Worm (Caenorhabditis elegans) whole organism, young adult: ENCODE results near the gene unc-61.

Source experiments
- B0261.1 ChIP-seq: sonication (generic microtip); optimal IDR thresholded peaks from 2 replicates; lab custom pipeline; 2016; ENCODE audit warnings: mild to moderate bottlenecking, missing genetic modification characterization, moderate library complexity, missing compliant biosample characterization
- F37B4.10 ChIP-seq: fragments of 200-800 bp; sonication (Bioruptor generic); IDR thresholded peaks from 2 replicates; pipeline ENCODE4 v1.3.6; 2022; ENCODE audit warnings: missing genetic modification characterization, missing compliant biosample characterization
- ama-1 ChIP-seq, 3 experiments: fragments of 150-350 bp in 1 of 3; sonication (generic microtip) in 2 of 3; optimal IDR thresholded peaks; 2 replicates each; lab custom pipeline; 2014 to 2018; ENCODE audit warnings: missing biosample characterization in 2 of 3, missing genetic modification characterization in 2 of 3, missing genetic modification reagents in 2 of 3
- aptf-3 ChIP-seq: fragments of 200-800 bp; sonication (Bioruptor generic); IDR thresholded peaks from 2 replicates; pipeline ENCODE4 v1.3.6; 2022; ENCODE audit warnings: missing genetic modification characterization, missing compliant biosample characterization
- bed-2 ChIP-seq: fragments of 200-800 bp; sonication (Bioruptor generic); IDR thresholded peaks from 2 replicates; pipeline ENCODE4 v1.3.6; 2022; ENCODE audit warnings: missing genetic modification reagents, missing genetic modification characterization, missing compliant biosample characterization
- ccch-3 ChIP-seq: fragments of 200-800 bp; sonication (Bioruptor generic); optimal IDR thresholded peaks from 2 replicates; lab custom pipeline; 2018; ENCODE audit warnings: mild to moderate bottlenecking, missing genetic modification characterization, missing compliant biosample characterization
- cebp-1 ChIP-seq, 2 experiments: fragments of 200-800 bp in 1 of 2; sonication (Bioruptor generic) in 1 of 2; sonication (generic microtip) in 1 of 2; IDR thresholded peaks in 1 of 2; optimal IDR thresholded peaks in 1 of 2; 2 replicates each; pipeline versions ENCODE4 v1.3.6 to Lab custom; 2017 to 2022; ENCODE audit warnings: missing compliant biosample characterization in 2 of 2, missing genetic modification characterization in 2 of 2, mild to moderate bottlenecking in 1 of 2, missing genetic modification reagents in 1 of 2, moderate library complexity in 1 of 2
- die-1 ChIP-seq: sonication (generic microtip); optimal IDR thresholded peaks from 2 replicates; lab custom pipeline; 2016; ENCODE audit warnings: missing genotype, mild to moderate bottlenecking, missing genetic modification characterization, missing compliant biosample characterization
- ets-4 ChIP-seq: fragments of 200-800 bp; sonication (Bioruptor generic); optimal IDR thresholded peaks from 2 replicates; lab custom pipeline; 2018; ENCODE audit warnings: mild to moderate bottlenecking, missing genetic modification characterization, missing compliant biosample characterization
- nfyb-1 ChIP-seq: fragments of 200-800 bp; sonication (Bioruptor generic); IDR thresholded peaks from 2 replicates; pipeline ENCODE4 v1.3.6; 2022; ENCODE audit warnings: missing genetic modification reagents, missing genetic modification characterization, missing compliant biosample characterization
- snpc-4 ChIP-seq, 5 experiments: fragments of 150-350 bp in 1 of 5; sonication (generic microtip) in 4 of 5; optimal IDR thresholded peaks; 2 replicates each; lab custom pipeline; 2014 to 2018; ENCODE audit warnings: missing genetic modification characterization in 5 of 5, missing biosample characterization in 3 of 5, antibody characterized with exemption in 2 of 5, mild to moderate bottlenecking in 2 of 5, missing compliant biosample characterization in 2 of 5, missing genotype in 2 of 5, moderate library complexity in 2 of 5, missing genetic modification reagents in 1 of 5

- TF ChIP-seq cebp-1 (GFP tag; IDR thresholded peaks at IDR 0.05; lab: Robert Waterston, UW), result peak; percentile 60; the same call in 1 of the 2 replicates
- TF ChIP-seq cebp-1 (tag; optimal IDR thresholded peaks at IDR 0.05; lab: Kevin White, UChicago), result peak; percentile 92
- peak; percentile 71 for TF ChIP-seq snpc-4 (GFP tag; optimal IDR thresholded peaks at IDR 0.05; lab: Kevin White, UChicago)
- TF ChIP-seq snpc-4 (tag; optimal IDR thresholded peaks at IDR 0.05; lab: Kevin White, UChicago), result peak; percentile 69 to 92 (median 85)
- TF ChIP-seq die-1, result no peak
- peak; percentile 75; the same call in 1 of the 2 replicates for TF ChIP-seq aptf-3 (GFP tag; lab: Robert Waterston, UW)
- peak; percentile 100 for TF ChIP-seq nfyb-1 (GFP tag; lab: Robert Waterston, UW)
- TF ChIP-seq ccch-3 (GFP tag; lab: Kevin White, UChicago), result peak; percentile 90
- TF ChIP-seq ets-4, result no peak
- peak; percentile 95 for TF ChIP-seq bed-2 (GFP tag; lab: Robert Waterston, UW)
- 0 out of 2 replicates have a peak, but pooled peaks have one; percentile 33 for TF ChIP-seq F37B4.10 (GFP tag; lab: Robert Waterston, UW)
- TF ChIP-seq ama-1 (optimal IDR thresholded peaks at IDR 0.05; lab: Kevin White, UChicago), result peak; percentile 53
- no peak for TF ChIP-seq ama-1 (GFP tag; optimal IDR thresholded peaks at IDR 0.05; lab: Kevin White, UChicago)
- TF ChIP-seq B0261.1 (tag; lab: Kevin White, UChicago), result peak; percentile 41
These were observed 48.5 kb downstream of the unc-61 start, which contains the start of gene C47E8.4 for ce11 chrV:14685435-14686058.
